Worm (Caenorhabditis elegans): ENCODE results near the gene C49C3.11.
A peak's percentile ranks its signal among the peaks of the same experiment; 100 is the strongest.

Gene C49C3.11

DNA sequence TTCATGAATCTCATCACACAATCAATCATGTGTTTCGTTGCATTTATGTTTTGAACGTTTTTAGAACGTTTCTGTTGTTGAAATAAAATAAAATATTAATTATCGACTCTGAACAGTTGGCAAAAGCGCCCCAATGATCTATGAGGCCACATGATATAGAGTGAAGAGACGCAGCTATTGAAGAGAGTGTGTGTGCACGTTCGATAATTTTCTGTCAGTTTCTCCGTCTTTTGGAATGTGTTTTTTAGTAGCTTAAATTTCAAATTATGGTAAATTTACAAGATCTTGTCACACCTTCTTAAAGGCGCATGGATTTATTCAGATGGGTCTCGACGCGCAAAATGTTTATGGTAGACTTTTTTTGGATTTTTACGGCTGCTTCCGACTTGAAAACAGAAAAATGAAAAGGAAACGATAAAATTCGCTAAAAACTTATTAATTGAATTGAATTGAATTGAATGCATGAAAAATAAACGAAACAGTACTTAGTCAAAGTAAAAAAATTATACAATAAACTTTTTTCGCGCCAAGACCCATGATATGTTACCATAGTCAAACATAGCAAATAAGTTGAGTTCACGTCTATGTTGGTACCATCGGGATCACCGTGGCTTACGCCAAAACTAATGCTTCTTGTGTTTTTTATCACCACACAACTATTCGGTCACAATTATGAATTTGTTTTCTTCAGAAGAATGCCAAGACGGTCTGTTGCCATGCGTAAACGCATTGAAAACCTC is 9.9 kb upstream of the C49C3.11 start, which contains the start of gene C49C3.15:
C49C3.15 (plus strand) TSS at position 690 of the 740 bp plus-strand sequence.
- TF ChIP-seq nfya-1 (tag; optimal IDR thresholded peaks at IDR 0.05; ENCODE audit: insufficient read depth) = peak; percentile 66
- no peak for TF ChIP-seq egl-5 (tag; optimal IDR thresholded peaks at IDR 0.05)
- TF ChIP-seq ceh-82 (tag; optimal IDR thresholded peaks at IDR 0.05) = no peak
- TF ChIP-seq hmg-11 (tag; optimal IDR thresholded peaks at IDR 0.05) = peak; percentile 45
- peak; percentile 40 for TF ChIP-seq pha-4 (tag; optimal IDR thresholded peaks at IDR 0.05)
- peak; percentile 36 for TF ChIP-seq elt-2 (tag; optimal IDR thresholded peaks at IDR 0.05)
- TF ChIP-seq lin-15B (tag; optimal IDR thresholded peaks at IDR 0.05) = peak; percentile 53
- no peak for TF ChIP-seq nhr-76 (tag; optimal IDR thresholded peaks at IDR 0.05)
- TF ChIP-seq nhr-23 (tag; optimal IDR thresholded peaks at IDR 0.05) = peak; percentile 17
- no peak for TF ChIP-seq nhr-12 (tag; optimal IDR thresholded peaks at IDR 0.05)
- no peak for TF ChIP-seq jun-1 (tag; optimal IDR thresholded peaks at IDR 0.05)
- TF ChIP-seq lin-39 (tag; optimal IDR thresholded peaks at IDR 0.05) = peak; percentile 12

DNA sequence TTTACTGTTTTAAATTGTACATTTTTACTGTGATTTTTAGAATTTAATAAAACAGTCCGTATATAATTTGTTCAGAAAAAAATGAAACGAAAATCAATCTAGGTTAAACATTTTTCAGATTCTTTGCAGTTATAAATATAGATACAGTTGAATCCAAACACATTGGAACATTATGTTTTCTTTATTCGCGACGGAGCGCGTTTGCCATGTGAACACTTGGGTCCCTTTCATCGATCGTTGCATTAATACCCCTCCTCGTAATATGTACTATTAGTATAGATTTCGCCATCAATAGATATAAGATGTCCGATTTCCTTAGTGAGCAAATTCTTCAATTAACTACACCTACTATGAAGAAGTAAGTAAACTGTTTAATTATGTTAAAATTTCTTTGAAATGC is 8.6 kb upstream of the C49C3.11 start, which contains the start of gene C49C3.8:
C49C3.8 (plus strand) TSS at position 173 of the 400 bp plus-strand sequence.
- TF ChIP-seq egl-5 (tag; optimal IDR thresholded peaks at IDR 0.05) (peak; percentile 14), pha-4 (tag; optimal IDR thresholded peaks at IDR 0.05) (peak; percentile 26), nfya-1 (tag; optimal IDR thresholded peaks at IDR 0.05; ENCODE audit: insufficient read depth) (peak; percentile 24), ceh-16 (tag; optimal IDR thresholded peaks at IDR 0.05) (no peak), ceh-28 (tag; optimal IDR thresholded peaks at IDR 0.05) (no peak)

DNA sequence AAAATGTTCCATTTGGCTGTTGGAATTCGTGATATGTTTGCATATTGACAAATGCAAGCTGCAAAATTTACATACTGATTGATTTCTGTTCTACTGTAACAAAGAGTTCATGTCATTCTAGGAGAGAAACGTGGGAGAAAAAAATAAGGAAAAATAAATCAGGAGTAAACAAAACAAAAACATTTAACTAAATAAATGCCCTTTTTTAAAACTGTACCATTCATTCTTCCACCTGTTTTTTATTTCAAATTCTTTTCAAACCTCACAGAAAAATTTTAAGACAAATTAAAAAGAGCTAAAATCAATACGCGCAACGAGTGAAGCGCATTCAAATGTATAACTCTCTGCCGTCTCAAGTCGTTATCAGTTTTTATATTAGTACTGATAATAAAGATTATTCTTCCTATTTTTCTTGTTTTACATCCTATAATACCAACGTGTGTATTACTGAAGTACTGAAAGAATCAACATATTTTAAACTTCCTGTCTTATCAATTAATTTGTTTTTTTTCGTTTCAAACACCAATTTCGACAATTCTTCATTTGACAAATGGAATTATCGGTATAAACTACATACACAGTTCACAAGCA is 4.6 kb upstream of the C49C3.11 start, which contains the start of gene C49C3.10:
C49C3.10 (minus strand) TSS at position 51 of the 591 bp plus-strand sequence.
- peak; percentile 94 for TF ChIP-seq elt-2 (tag; optimal IDR thresholded peaks at IDR 0.05)
- TF ChIP-seq pqm-1 (tag; optimal IDR thresholded peaks at IDR 0.05) = peak; percentile 88
- peak; percentile 80 for TF ChIP-seq jun-1 (tag; optimal IDR thresholded peaks at IDR 0.05)
- TF ChIP-seq pha-4 (tag; optimal IDR thresholded peaks at IDR 0.05) = peak; percentile 65
- no peak for TF ChIP-seq ZK546.5 (tag; optimal IDR thresholded peaks at IDR 0.05)

DNA sequence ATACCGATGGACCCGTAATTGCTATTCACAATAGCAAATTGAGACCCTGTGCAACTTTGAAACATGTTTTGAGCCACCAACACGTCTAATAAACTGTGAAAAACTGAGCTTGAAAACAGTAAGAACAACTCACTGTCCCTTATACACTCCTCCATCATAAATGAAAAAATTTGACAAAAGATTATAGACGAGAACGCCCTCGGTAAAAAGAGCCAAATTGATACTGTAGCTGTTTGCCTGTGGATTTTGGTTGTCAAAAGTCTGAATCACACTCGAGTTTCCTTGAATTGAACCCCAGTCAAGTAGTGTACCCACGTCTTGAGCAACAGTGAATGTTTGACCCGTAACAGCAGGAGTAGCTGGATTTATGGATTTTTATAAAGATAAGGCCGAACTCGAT is 2.5 kb upstream of the C49C3.11 start:
- TF ChIP-seq pha-4 (tag; optimal IDR thresholded peaks at IDR 0.05) = no peak
- no peak for TF ChIP-seq fkh-2 (tag; optimal IDR thresholded peaks at IDR 0.05)
- TF ChIP-seq elt-1 (tag; optimal IDR thresholded peaks at IDR 0.05) = no peak
- TF ChIP-seq lin-39 (tag; optimal IDR thresholded peaks at IDR 0.05) = no peak
- TF ChIP-seq nhr-76 (tag; optimal IDR thresholded peaks at IDR 0.05) = no peak

DNA sequence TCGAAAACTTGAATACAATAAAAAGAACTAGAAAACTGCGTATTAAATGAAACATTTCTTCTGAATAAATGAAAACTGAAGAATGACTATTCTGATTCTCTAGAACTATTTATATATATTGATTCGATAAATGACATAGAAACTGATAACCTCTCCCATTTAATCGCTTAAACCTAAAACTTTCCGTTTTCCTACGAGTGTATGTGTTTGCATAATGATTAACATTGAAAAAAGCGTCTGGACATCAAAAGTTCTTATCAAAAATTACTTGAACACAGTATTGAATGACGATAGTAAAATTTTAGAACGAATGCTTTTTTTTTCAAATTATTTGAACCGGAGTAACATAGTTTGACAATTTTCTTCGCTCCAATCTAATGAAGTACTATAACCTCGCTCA is 1.4 kb upstream of the C49C3.11 start, which contains the start of gene C49C3.9:
C49C3.9 (minus strand) TSS at position 136 of the 400 bp plus-strand sequence.
- TF ChIP-seq nhr-237 (tag; optimal IDR thresholded peaks at IDR 0.05) (no peak), lin-39 (tag; optimal IDR thresholded peaks at IDR 0.05) (no peak), nhr-67 (tag; optimal IDR thresholded peaks at IDR 0.05) (no peak), elt-2 (tag; optimal IDR thresholded peaks at IDR 0.05) (peak; percentile 92), snpc-4 (tag; optimal IDR thresholded peaks at IDR 0.05) (no peak), pqm-1 (tag; optimal IDR thresholded peaks at IDR 0.05) (peak; percentile 85), mdl-1 (tag; optimal IDR thresholded peaks at IDR 0.05) (no peak), nhr-43 (tag; optimal IDR thresholded peaks at IDR 0.05; ENCODE audit: poor library complexity, severe bottlenecking) (no peak), jun-1 (tag; optimal IDR thresholded peaks at IDR 0.05) (no peak)

DNA sequence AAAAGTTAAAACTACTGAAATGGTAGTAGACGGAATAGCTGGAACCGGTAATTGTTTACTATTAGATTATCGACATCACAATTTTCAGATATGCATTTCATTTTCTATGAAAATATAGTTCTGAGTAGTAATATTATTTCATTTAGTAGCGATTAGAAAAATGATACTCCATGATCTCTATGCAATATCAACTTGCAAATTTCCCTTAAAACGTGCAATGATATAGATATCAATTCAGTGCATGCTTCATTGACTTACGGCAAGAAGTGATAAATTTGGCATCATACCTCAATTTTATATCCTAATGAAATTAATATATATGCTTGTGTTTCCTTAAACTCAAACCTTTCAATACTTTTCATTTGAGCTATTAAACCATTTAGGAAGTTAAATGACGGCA is 915 bp upstream of the C49C3.11 start, which contains the start of gene C49C3.21:
C49C3.21 (plus strand) TSS at position 301 of the 400 bp plus-strand sequence.
- no peak for TF ChIP-seq ztf-11 (tag; optimal IDR thresholded peaks at IDR 0.05)
- no peak for TF ChIP-seq unc-62 (GFP tag; optimal IDR thresholded peaks at IDR 0.05)
- TF ChIP-seq snpc-4 (tag; optimal IDR thresholded peaks at IDR 0.05) = no peak
- TF ChIP-seq ceh-82 (tag; optimal IDR thresholded peaks at IDR 0.05) = no peak
- no peak for TF ChIP-seq nfya-1 (tag; optimal IDR thresholded peaks at IDR 0.05; ENCODE audit: insufficient read depth)
- no peak for TF ChIP-seq egl-27 (tag; optimal IDR thresholded peaks at IDR 0.05)
- no peak for TF ChIP-seq ztf-4 (tag; optimal IDR thresholded peaks at IDR 0.05)
- no peak for TF ChIP-seq tbx-2 (tag; optimal IDR thresholded peaks at IDR 0.05)
- no peak for TF ChIP-seq elt-3 (tag; optimal IDR thresholded peaks at IDR 0.05)
- TF ChIP-seq egl-5 (tag; optimal IDR thresholded peaks at IDR 0.05) = no peak

Data from whole organism, L3 larva.